Fruit fly (Drosophila melanogaster) whole organism, prepupa: Measurements from ENCODE around the gene polybromo.
A peak's percentile ranks its signal among the peaks of the same experiment; 100 is the strongest.

Experiments
- CG10631 ChIP-seq: fragments of 200-800 bp; sonication (Bioruptor generic); optimal IDR thresholded peaks from 2 replicates; lab custom pipeline; 2016; ENCODE audit warnings: missing biosample characterization, missing genetic modification characterization
- CG10669 ChIP-seq: fragments of 200-800 bp; sonication (Bioruptor generic); optimal IDR thresholded peaks from 3 replicates; lab custom pipeline; 2018; ENCODE audit warnings: missing biosample characterization, mild to moderate bottlenecking, missing genetic modification characterization, moderate library complexity
- CG11294 ChIP-seq: fragments of 200-800 bp; sonication (Bioruptor generic); IDR thresholded peaks from 2 replicates; pipeline ENCODE4 v1.3.6; 2022; ENCODE audit warnings: missing biosample characterization, missing genetic modification characterization
- CG11762 ChIP-seq: fragments of 200-800 bp; sonication (Bioruptor generic); optimal IDR thresholded peaks from 3 replicates; lab custom pipeline; 2016; ENCODE audit warnings: missing biosample characterization, missing genetic modification characterization; ENCODE audit not compliant: insufficient read depth
- CG11902 ChIP-seq: fragments of 200-800 bp; sonication (Bioruptor generic); optimal IDR thresholded peaks from 3 replicates; lab custom pipeline; 2016; ENCODE audit warnings: missing biosample characterization, missing genetic modification characterization
- CG15336 ChIP-seq: fragments of 200-800 bp; sonication (Bioruptor generic); IDR thresholded peaks from 2 replicates; pipeline ENCODE4 v1.3.6; 2022; ENCODE audit warnings: missing biosample characterization, missing genetic modification characterization
- CG31627 ChIP-seq: fragments of 200-800 bp; sonication (Bioruptor generic); optimal IDR thresholded peaks from 3 replicates; lab custom pipeline; 2016; ENCODE audit warnings: missing biosample characterization, missing genetic modification characterization
- CG32006 ChIP-seq: fragments of 200-800 bp; sonication (Bioruptor generic); optimal IDR thresholded peaks from 3 replicates; lab custom pipeline; 2017; ENCODE audit warnings: missing biosample characterization, mild to moderate bottlenecking, missing genetic modification characterization
- CG3919 ChIP-seq: fragments of 200-800 bp; sonication (Bioruptor generic); optimal IDR thresholded peaks from 3 replicates; lab custom pipeline; 2016; ENCODE audit warnings: missing biosample characterization, missing genetic modification characterization
- CG4318 ChIP-seq: fragments of 200-800 bp; sonication (Bioruptor generic); optimal IDR thresholded peaks from 3 replicates; lab custom pipeline; 2017; ENCODE audit warnings: missing biosample characterization, mild to moderate bottlenecking, missing genetic modification characterization
- CG6163 ChIP-seq: fragments of 200-800 bp; sonication (Bioruptor generic); IDR thresholded peaks from 3 replicates; pipeline ENCODE4 v1.3.6; 2022; ENCODE audit warnings: missing biosample characterization, missing genetic modification characterization
- CG6276 ChIP-seq: fragments of 200-800 bp; sonication (Bioruptor generic); optimal IDR thresholded peaks from 2 replicates; lab custom pipeline; 2017; ENCODE audit warnings: missing biosample characterization, mild to moderate bottlenecking, missing genetic modification characterization
- CG6792 ChIP-seq: fragments of 200-800 bp; sonication (Bioruptor generic); optimal IDR thresholded peaks from 3 replicates; lab custom pipeline; 2016; ENCODE audit warnings: missing biosample characterization, missing genetic modification characterization
- CG6808 ChIP-seq: fragments of 200-800 bp; sonication (Bioruptor generic); optimal IDR thresholded peaks from 3 replicates; lab custom pipeline; 2017; ENCODE audit warnings: missing biosample characterization, missing genetic modification characterization, mild to moderate bottlenecking, moderate library complexity, missing genetic modification reagents
- CG6854 ChIP-seq: fragments of 200-800 bp; sonication (Bioruptor generic); optimal IDR thresholded peaks from 2 replicates; lab custom pipeline; 2017; ENCODE audit warnings: missing biosample characterization, mild to moderate bottlenecking, missing genetic modification characterization
- CG8119 ChIP-seq: fragments of 200-800 bp; sonication (Bioruptor generic); IDR thresholded peaks from 3 replicates; pipeline ENCODE4 v1.3.6; 2022; ENCODE audit warnings: missing biosample characterization, missing genetic modification characterization
- CG8632 ChIP-seq: fragments of 200-800 bp; sonication (Bioruptor generic); optimal IDR thresholded peaks from 3 replicates; lab custom pipeline; 2016; ENCODE audit warnings: missing biosample characterization, missing genetic modification characterization
- CG9139 ChIP-seq: fragments of 200-800 bp; sonication (Bioruptor generic); optimal IDR thresholded peaks from 3 replicates; lab custom pipeline; 2017; ENCODE audit warnings: missing biosample characterization, mild to moderate bottlenecking, missing genetic modification characterization
- Eip75B ChIP-seq: fragments of 200-800 bp; sonication (Bioruptor generic); optimal IDR thresholded peaks from 3 replicates; lab custom pipeline; 2016; ENCODE audit warnings: missing biosample characterization, missing genetic modification characterization
- Eip78C ChIP-seq: fragments of 200-800 bp; sonication (Bioruptor generic); peaks from one replicate; lab custom pipeline; 2016; ENCODE audit warnings: missing biosample characterization, missing genetic modification characterization
- Eip93F ChIP-seq: fragments of 200-800 bp; sonication (Bioruptor generic); optimal IDR thresholded peaks from 2 replicates; lab custom pipeline; 2016; ENCODE audit warnings: missing biosample characterization, mild to moderate bottlenecking, missing genetic modification characterization
- Ets21C ChIP-seq: fragments of 200-800 bp; sonication (Bioruptor generic); optimal IDR thresholded peaks from 3 replicates; lab custom pipeline; 2016; ENCODE audit warnings: missing biosample characterization, missing genetic modification characterization
- Ets96B ChIP-seq: fragments of 200-800 bp; optimal IDR thresholded peaks from 2 replicates; lab custom pipeline; 2019; ENCODE audit warnings: missing biosample characterization, mild to moderate bottlenecking, missing genetic modification characterization, moderate library complexity
- Gug ChIP-seq: fragments of 200-800 bp; sonication (Bioruptor generic); IDR thresholded peaks from 2 replicates; pipeline ENCODE4 v1.3.6; 2022; ENCODE audit warnings: missing biosample characterization, missing genetic modification characterization
- Hr38 ChIP-seq: sonication (Bioruptor generic); optimal IDR thresholded peaks from 2 replicates; lab custom pipeline; 2016; ENCODE audit warnings: missing biosample characterization, missing genetic modification characterization
- Hr4 ChIP-seq: fragments of 200-800 bp; sonication (Bioruptor generic); optimal IDR thresholded peaks from 3 replicates; lab custom pipeline; 2016; ENCODE audit warnings: missing biosample characterization, missing genetic modification characterization
- Met ChIP-seq: fragments of 200-800 bp; sonication (Bioruptor generic); optimal IDR thresholded peaks from 3 replicates; lab custom pipeline; 2016; ENCODE audit warnings: missing biosample characterization, missing genetic modification characterization
- OdsH ChIP-seq: fragments of 200-800 bp; sonication (Bioruptor generic); optimal IDR thresholded peaks from 3 replicates; lab custom pipeline; 2016; ENCODE audit warnings: missing biosample characterization, missing genetic modification characterization
- Sox102F ChIP-seq: fragments of 200-800 bp; sonication (Bioruptor generic); optimal IDR thresholded peaks from 2 replicates; lab custom pipeline; 2016; ENCODE audit warnings: missing biosample characterization, mild to moderate bottlenecking, missing genetic modification characterization
- Sox14 ChIP-seq: fragments of 200-800 bp; sonication (Bioruptor generic); optimal IDR thresholded peaks from 3 replicates; lab custom pipeline; 2016; ENCODE audit warnings: missing biosample characterization, missing genetic modification characterization
- Sox15 ChIP-seq: fragments of 200-800 bp; sonication (Bioruptor generic); optimal IDR thresholded peaks from 3 replicates; lab custom pipeline; 2016; ENCODE audit warnings: missing biosample characterization, missing genetic modification characterization
- achi ChIP-seq: fragments of 200-800 bp; sonication (Bioruptor generic); optimal IDR thresholded peaks from 3 replicates; lab custom pipeline; 2016; ENCODE audit warnings: missing biosample characterization, missing genetic modification characterization
- acj6 ChIP-seq: fragments of 200-800 bp; sonication (Bioruptor generic); optimal IDR thresholded peaks from 3 replicates; lab custom pipeline; 2016; ENCODE audit warnings: missing biosample characterization, missing genetic modification characterization
- dac ChIP-seq: fragments of 200-800 bp; sonication (Bioruptor generic); optimal IDR thresholded peaks from 2 replicates; lab custom pipeline; 2017; ENCODE audit warnings: missing biosample characterization, mild to moderate bottlenecking, missing genetic modification characterization
- eg ChIP-seq: fragments of 200-800 bp; sonication (Bioruptor generic); IDR thresholded peaks from 3 replicates; pipeline ENCODE4 v1.3.6; 2022; ENCODE audit warnings: missing biosample characterization, missing genetic modification characterization
- esn ChIP-seq: fragments of 200-800 bp; sonication (Bioruptor generic); optimal IDR thresholded peaks from 2 replicates; lab custom pipeline; 2016; ENCODE audit warnings: missing biosample characterization, mild to moderate bottlenecking, missing genetic modification characterization, moderate library complexity
- fd85E ChIP-seq: fragments of 200-800 bp; sonication (Bioruptor generic); optimal IDR thresholded peaks from 3 replicates; lab custom pipeline; 2016; ENCODE audit warnings: missing biosample characterization, missing genetic modification characterization
- fkh ChIP-seq: fragments of 200-800 bp; sonication (Bioruptor generic); optimal IDR thresholded peaks from 3 replicates; lab custom pipeline; 2017; ENCODE audit warnings: missing biosample characterization, mild to moderate bottlenecking, missing genetic modification characterization, moderate library complexity
- lz ChIP-seq: fragments of 200-800 bp; sonication (Bioruptor generic); optimal IDR thresholded peaks from 3 replicates; lab custom pipeline; 2016; ENCODE audit warnings: missing biosample characterization, missing genetic modification characterization
- net ChIP-seq: fragments of 200-800 bp; sonication (Bioruptor generic); optimal IDR thresholded peaks from 3 replicates; lab custom pipeline; 2016; ENCODE audit warnings: missing biosample characterization, missing genetic modification characterization
- pdm3 ChIP-seq: fragments of 200-800 bp; sonication (Bioruptor generic); optimal IDR thresholded peaks from 3 replicates; lab custom pipeline; 2016; ENCODE audit warnings: missing biosample characterization, missing genetic modification characterization
- salr ChIP-seq, 2 experiments: fragments of 200-800 bp; sonication (Bioruptor generic); optimal IDR thresholded peaks; 3 replicates each; lab custom pipeline; 2016 to 2018; ENCODE audit warnings: missing biosample characterization in 2 of 2, missing genetic modification characterization in 2 of 2, mild to moderate bottlenecking in 1 of 2
- spab ChIP-seq: fragments of 200-800 bp; sonication (Bioruptor generic); optimal IDR thresholded peaks from 2 replicates; lab custom pipeline; 2017; ENCODE audit warnings: missing biosample characterization, mild to moderate bottlenecking, missing genetic modification characterization, missing genetic modification reagents
- ss ChIP-seq, 2 experiments: fragments of 200-800 bp; sonication (Bioruptor generic); optimal IDR thresholded peaks; 2 replicates in 1 of 2; 3 replicates in 1 of 2; lab custom pipeline; 2017 to 2018; ENCODE audit warnings: mild to moderate bottlenecking in 2 of 2, missing biosample characterization in 2 of 2, missing genetic modification characterization in 2 of 2, moderate library complexity in 1 of 2
- svp ChIP-seq: fragments of 200-800 bp; sonication (Bioruptor generic); peaks from one replicate; lab custom pipeline; 2016; ENCODE audit warnings: missing biosample characterization, missing genetic modification characterization
- topi ChIP-seq: fragments of 200-800 bp; sonication (Bioruptor generic); optimal IDR thresholded peaks from 3 replicates; lab custom pipeline; 2016; ENCODE audit warnings: missing biosample characterization, missing genetic modification characterization
- vri ChIP-seq: fragments of 200-800 bp; sonication (Bioruptor generic); optimal IDR thresholded peaks from 3 replicates; lab custom pipeline; 2016; ENCODE audit warnings: missing biosample characterization, mild to moderate bottlenecking, missing genetic modification characterization

Gene polybromo

dm6 chr3R:24841063-24841462 lies 36.0 kb upstream of the polybromo start, which contains the start of gene CG33658:
Gene CG33658, minus strand, starts transcription at chr3R:24841163.
- TF ChIP-seq spab (GFP tag; lab: Kevin White, UChicago) = no peak
- no peak for TF ChIP-seq CG8119
- no peak for TF ChIP-seq eg (GFP tag; lab: Robert Waterston, UW)
- no peak for TF ChIP-seq vri (GFP tag; lab: Kevin White, UChicago)
- TF ChIP-seq CG11294 (GFP tag; lab: Robert Waterston, UW) = no peak
- TF ChIP-seq Eip93F = no peak
- TF ChIP-seq Eip78C (GFP tag; lab: Kevin White, UChicago) = no peak
- TF ChIP-seq Sox15 (GFP tag; lab: Kevin White, UChicago) = no peak
- TF ChIP-seq CG10669 = no peak
- no peak for TF ChIP-seq svp (GFP tag; lab: Kevin White, UChicago)
- no peak for TF ChIP-seq dac
- TF ChIP-seq CG31627 = no peak
- no peak for TF ChIP-seq CG6808
- TF ChIP-seq CG6792 (GFP tag; lab: Kevin White, UChicago) = no peak
- no peak for TF ChIP-seq topi (GFP tag; lab: Kevin White, UChicago)
- TF ChIP-seq CG9139 = no peak
- TF ChIP-seq pdm3 (GFP tag; lab: Kevin White, UChicago) = no peak
- no peak for TF ChIP-seq achi (GFP tag; lab: Kevin White, UChicago)

- TF ChIP-seq dac (no peak), CG32006 (GFP tag; lab: Kevin White, UChicago) (no peak), spab (GFP tag; lab: Kevin White, UChicago) (no peak), CG8632 (no peak), CG6792 (GFP tag; lab: Kevin White, UChicago) (no peak), CG11762 (GFP tag; lab: Kevin White, UChicago) (no peak), CG11902 (GFP tag; lab: Kevin White, UChicago) (no peak), Hr4 (no peak), Sox15 (GFP tag; lab: Kevin White, UChicago) (no peak), Met (no peak), CG6808 (no peak), CG6854 (GFP tag; lab: Kevin White, UChicago) (no peak), OdsH (GFP tag; lab: Kevin White, UChicago) (no peak), CG11294 (GFP tag; lab: Robert Waterston, UW) (no peak), salr (GFP tag; optimal IDR thresholded peaks at IDR 0.05; lab: Kevin White, UChicago) (no peak), fkh (GFP tag; lab: Kevin White, UChicago) (no peak), CG10631 (GFP tag; lab: Kevin White, UChicago) (no peak), Ets96B (tag; lab: Kevin White, UChicago) (no peak)
Observed at dm6 chr3R:24833652-24834051, 28.6 kb upstream of the polybromo start, which contains the start of gene sosie. Gene sosie, plus strand, starts transcription at chr3R:24833952.

dm6 chr3R:24829887-24830351 lies 24.9 kb upstream of the polybromo start, which contains the start of the genes Kaz and CG43273:
Gene Kaz, minus strand, starts transcription at chr3R:24829959.
Gene CG43273, plus strand, starts transcription at chr3R:24830301.
- TF ChIP-seq CG6163 (GFP tag; lab: Robert Waterston, UW) (no peak; the same call in 1 of the 3 replicates), pdm3 (GFP tag; lab: Kevin White, UChicago) (no peak), CG4318 (GFP tag; lab: Kevin White, UChicago) (no peak), CG32006 (GFP tag; lab: Kevin White, UChicago) (no peak), Hr38 (GFP tag; lab: Kevin White, UChicago) (no peak), Sox15 (GFP tag; lab: Kevin White, UChicago) (peak; percentile 24), net (GFP tag; lab: Kevin White, UChicago) (no peak), CG3919 (no peak), fd85E (no peak), CG6792 (GFP tag; lab: Kevin White, UChicago) (no peak), fkh (GFP tag; lab: Kevin White, UChicago) (no peak), achi (GFP tag; lab: Kevin White, UChicago) (no peak), Hr4 (peak; percentile 67), CG10669 (no peak), lz (peak; percentile 60), Gug (GFP tag; lab: Robert Waterston, UW) (no peak), CG8119 (no peak), Sox102F (GFP tag; lab: Kevin White, UChicago) (no peak), Eip78C (GFP tag; lab: Kevin White, UChicago) (peak; percentile 89), ss (GFP tag; optimal IDR thresholded peaks at IDR 0.05; lab: Kevin White, UChicago) (no peak), Ets21C (GFP tag; lab: Kevin White, UChicago) (peak; percentile 36), eg (GFP tag; lab: Robert Waterston, UW) (no peak), CG15336 (GFP tag; lab: Robert Waterston, UW) (no peak), svp (GFP tag; lab: Kevin White, UChicago) (peak; percentile 68), CG11762 (GFP tag; lab: Kevin White, UChicago) (no peak), esn (GFP tag; lab: Kevin White, UChicago) (no peak), Ets96B (tag; lab: Kevin White, UChicago) (no peak), CG6276 (GFP tag; lab: Kevin White, UChicago) (no peak), Sox14 (GFP tag; lab: Kevin White, UChicago) (peak; percentile 74), acj6 (GFP tag; lab: Kevin White, UChicago) (peak; percentile 64), Eip75B (GFP tag; lab: Kevin White, UChicago) (no peak), OdsH (GFP tag; lab: Kevin White, UChicago) (no peak)
